Worm (Caenorhabditis elegans): Measurements from ENCODE around the gene F41E6.8.
A peak's percentile ranks its signal among the peaks of the same experiment; 100 is the strongest.

The F41E6.8 gene

ce11 chrV:8606099-8606696 lies 4.9 kb upstream of the F41E6.8 start, which contains the start of gene vps-60:
vps-60 (minus strand) TSS chrV:8606128.
- TF ChIP-seq flt-1 (GFP tag; IDR thresholded peaks at IDR 0.05) (peak; percentile 44; the same call in 1 of the 2 replicates), hmg-4 (GFP tag; optimal IDR thresholded peaks at IDR 0.05) (peak; percentile 61), ama-1 (optimal IDR thresholded peaks at IDR 0.05) (no peak), pes-1 (GFP tag; IDR thresholded peaks at IDR 0.05) (no peak), ceh-36 (tag; optimal IDR thresholded peaks at IDR 0.05) (no peak), tra-4 (tag; optimal IDR thresholded peaks at IDR 0.05) (no peak), F13C5.2 (tag; optimal IDR thresholded peaks at IDR 0.05) (peak; percentile 57), sea-1 (GFP tag; conservative IDR thresholded peaks at IDR 0.05) (peak; percentile 28; the same call in 1 of the 2 replicates), ets-7 (tag; optimal IDR thresholded peaks at IDR 0.05) (peak; percentile 11)

ce11 chrV:8603272-8603671 lies 2.0 kb upstream of the F41E6.8 start, which contains the start of gene F41E6.5:
F41E6.5 (plus strand) TSS chrV:8603480.
- TF ChIP-seq ama-1 (optimal IDR thresholded peaks at IDR 0.05), result no peak
- no peak for TF ChIP-seq ceh-13 (GFP tag; optimal IDR thresholded peaks at IDR 0.05)

- TF ChIP-seq hmbx-1 (tag; optimal IDR thresholded peaks at IDR 0.05), result no peak
- no peak for TF ChIP-seq ceh-13 (GFP tag; optimal IDR thresholded peaks at IDR 0.05)
- no peak for TF ChIP-seq ama-1 (optimal IDR thresholded peaks at IDR 0.05)
- no peak for TF ChIP-seq pes-1 (GFP tag; IDR thresholded peaks at IDR 0.05)
- TF ChIP-seq ets-7 (tag; optimal IDR thresholded peaks at IDR 0.05), result no peak
Measured at ce11 chrV:8602638-8603037, 1.3 kb upstream of the F41E6.8 start, which contains the start of gene F41E6.15. F41E6.15 (minus strand) TSS chrV:8602738.

- TF ChIP-seq hnd-1 (tag; optimal IDR thresholded peaks at IDR 0.05) (no peak), tbx-11 (GFP tag; IDR thresholded peaks at IDR 0.05) (no peak), ama-1 (optimal IDR thresholded peaks at IDR 0.05) (no peak), sea-1 (GFP tag; conservative IDR thresholded peaks at IDR 0.05) (no peak), B0310.2 (tag; optimal IDR thresholded peaks at IDR 0.05) (no peak), scrt-1 (GFP tag; IDR thresholded peaks at IDR 0.05) (no peak), aly-1 (tag; optimal IDR thresholded peaks at IDR 0.05) (no peak)
Measured at ce11 chrV:8599957-8600356, 1.4 kb downstream of the F41E6.8 start.

- TF ChIP-seq ama-1 (optimal IDR thresholded peaks at IDR 0.05), result no peak
- TF ChIP-seq tra-4 (tag; optimal IDR thresholded peaks at IDR 0.05), result no peak
- TF ChIP-seq tbx-37 (GFP tag; conservative IDR thresholded peaks at IDR 0.05), result no peak
- no peak for TF ChIP-seq scrt-1 (GFP tag; IDR thresholded peaks at IDR 0.05)
- no peak for TF ChIP-seq hmbx-1 (tag; optimal IDR thresholded peaks at IDR 0.05)
- no peak for TF ChIP-seq sea-1 (GFP tag; conservative IDR thresholded peaks at IDR 0.05)
- no peak for TF ChIP-seq tbx-11 (GFP tag; IDR thresholded peaks at IDR 0.05)
- no peak for TF ChIP-seq ets-7 (tag; optimal IDR thresholded peaks at IDR 0.05)
- TF ChIP-seq ceh-13 (GFP tag; optimal IDR thresholded peaks at IDR 0.05), result no peak
- TF ChIP-seq F13C5.2 (tag; optimal IDR thresholded peaks at IDR 0.05), result no peak
- TF ChIP-seq B0310.2 (tag; optimal IDR thresholded peaks at IDR 0.05), result no peak
- TF ChIP-seq pes-1 (GFP tag; IDR thresholded peaks at IDR 0.05), result no peak
- TF ChIP-seq aly-1 (tag; optimal IDR thresholded peaks at IDR 0.05), result no peak
- TF ChIP-seq hnd-1 (tag; optimal IDR thresholded peaks at IDR 0.05), result no peak
Measured at ce11 chrV:8599192-8599591, 2.1 kb downstream of the F41E6.8 start, which contains the start of gene F41E6.7. F41E6.7 (minus strand) TSS chrV:8599292.

ce11 chrV:8594105-8594964 lies 7.0 kb downstream of the F41E6.8 start, which contains the start of gene tag-196:
tag-196 (plus strand) TSS chrV:8594914.
- TF ChIP-seq ama-1 (optimal IDR thresholded peaks at IDR 0.05), result no peak
- no peak for TF ChIP-seq ceh-13 (GFP tag; optimal IDR thresholded peaks at IDR 0.05)
- no peak for TF ChIP-seq F13C5.2 (tag; optimal IDR thresholded peaks at IDR 0.05)
- TF ChIP-seq sea-1 (GFP tag; conservative IDR thresholded peaks at IDR 0.05), result no peak
- TF ChIP-seq hmg-4 (GFP tag; optimal IDR thresholded peaks at IDR 0.05), result no peak
- TF ChIP-seq ceh-36 (tag; optimal IDR thresholded peaks at IDR 0.05), result no peak
- TF ChIP-seq flt-1 (GFP tag; IDR thresholded peaks at IDR 0.05), result no peak
- TF ChIP-seq aly-1 (tag; optimal IDR thresholded peaks at IDR 0.05), result no peak
- TF ChIP-seq tbx-37 (GFP tag; conservative IDR thresholded peaks at IDR 0.05), result no peak
- no peak for TF ChIP-seq ets-7 (tag; optimal IDR thresholded peaks at IDR 0.05)
- no peak for TF ChIP-seq hnd-1 (tag; optimal IDR thresholded peaks at IDR 0.05)
- TF ChIP-seq hmbx-1 (tag; optimal IDR thresholded peaks at IDR 0.05), result no peak
- no peak for TF ChIP-seq B0310.2 (tag; optimal IDR thresholded peaks at IDR 0.05)
- TF ChIP-seq pes-1 (GFP tag; IDR thresholded peaks at IDR 0.05), result no peak
- TF ChIP-seq scrt-1 (GFP tag; IDR thresholded peaks at IDR 0.05), result no peak
- no peak for TF ChIP-seq tbx-11 (GFP tag; IDR thresholded peaks at IDR 0.05)

- TF ChIP-seq ets-7 (tag; optimal IDR thresholded peaks at IDR 0.05), result no peak
- no peak for TF ChIP-seq ama-1 (optimal IDR thresholded peaks at IDR 0.05)
- no peak for TF ChIP-seq hmg-4 (GFP tag; optimal IDR thresholded peaks at IDR 0.05)
- no peak for TF ChIP-seq B0310.2 (tag; optimal IDR thresholded peaks at IDR 0.05)
- TF ChIP-seq sea-1 (GFP tag; conservative IDR thresholded peaks at IDR 0.05), result no peak
- TF ChIP-seq ceh-36 (tag; optimal IDR thresholded peaks at IDR 0.05), result no peak
- no peak for TF ChIP-seq hnd-1 (tag; optimal IDR thresholded peaks at IDR 0.05)
- TF ChIP-seq scrt-1 (GFP tag; IDR thresholded peaks at IDR 0.05), result no peak
- TF ChIP-seq pes-1 (GFP tag; IDR thresholded peaks at IDR 0.05), result no peak
- no peak for TF ChIP-seq F13C5.2 (tag; optimal IDR thresholded peaks at IDR 0.05)
- no peak for TF ChIP-seq aly-1 (tag; optimal IDR thresholded peaks at IDR 0.05)
- TF ChIP-seq ceh-13 (GFP tag; optimal IDR thresholded peaks at IDR 0.05), result no peak
- no peak for TF ChIP-seq flt-1 (GFP tag; IDR thresholded peaks at IDR 0.05)
- no peak for TF ChIP-seq tbx-11 (GFP tag; IDR thresholded peaks at IDR 0.05)
- TF ChIP-seq tra-4 (tag; optimal IDR thresholded peaks at IDR 0.05), result no peak
- no peak for TF ChIP-seq hmbx-1 (tag; optimal IDR thresholded peaks at IDR 0.05)
- TF ChIP-seq tbx-37 (GFP tag; conservative IDR thresholded peaks at IDR 0.05), result no peak
Measured at ce11 chrV:8592691-8593307, 8.5 kb downstream of the F41E6.8 start.

Measured in whole organism, early embryonic.